Worm (Caenorhabditis elegans) whole organism, young adult: ENCODE measurements around the gene evl-18.

Source experiments
- C06A6.2 ChIP-seq: fragments of 200-800 bp; sonication (Bioruptor generic); conservative IDR thresholded peaks from 2 replicates; pipeline ENCODE4 v1.3.6; 2022; ENCODE audit warnings: missing genetic modification characterization, missing compliant biosample characterization
- C17E4.6 ChIP-seq: fragments of 200-800 bp; sonication (Bioruptor generic); IDR thresholded peaks from 2 replicates; pipeline ENCODE4 v1.3.6; 2022; ENCODE audit warnings: missing genetic modification reagents, missing genetic modification characterization, missing compliant biosample characterization
- F52B5.7 ChIP-seq: sonication (generic microtip); optimal IDR thresholded peaks from 2 replicates; lab custom pipeline; 2016; ENCODE audit warnings: mild to moderate bottlenecking, missing genetic modification characterization, missing compliant biosample characterization
- F55B11.4 ChIP-seq: sonication (generic microtip); optimal IDR thresholded peaks from 2 replicates; lab custom pipeline; 2016; ENCODE audit warnings: missing compliant biosample characterization, missing genetic modification characterization, borderline replicate concordance; ENCODE audit not compliant: insufficient read depth
- ama-1 ChIP-seq, 3 experiments: fragments of 150-350 bp in 1 of 3; sonication (generic microtip) in 2 of 3; optimal IDR thresholded peaks; 2 replicates each; lab custom pipeline; 2014 to 2018; ENCODE audit warnings: missing biosample characterization in 2 of 3, missing genetic modification characterization in 2 of 3, missing genetic modification reagents in 2 of 3
- aptf-3 ChIP-seq: fragments of 200-800 bp; sonication (Bioruptor generic); IDR thresholded peaks from 2 replicates; pipeline ENCODE4 v1.3.6; 2022; ENCODE audit warnings: missing genetic modification characterization, missing compliant biosample characterization
- ceh-91 ChIP-seq: fragments of 200-800 bp; sonication (Bioruptor generic); IDR thresholded peaks from 2 replicates; pipeline ENCODE4 v1.3.6; 2022; ENCODE audit warnings: missing genetic modification reagents, missing genetic modification characterization, missing compliant biosample characterization
- efl-1 ChIP-seq: fragments of 150-350 bp; optimal IDR thresholded peaks from 2 replicates; lab custom pipeline; 2014; ENCODE audit warnings: missing biosample characterization, missing genetic modification reagents, missing genetic modification characterization
- egl-44 ChIP-seq: fragments of 200-800 bp; sonication (Bioruptor generic); IDR thresholded peaks from 2 replicates; pipeline ENCODE4 v1.3.6; 2022; ENCODE audit warnings: missing genetic modification reagents, missing genetic modification characterization, missing compliant biosample characterization
- hlh-12 ChIP-seq: sonication (generic microtip); optimal IDR thresholded peaks from 2 replicates; lab custom pipeline; 2016; ENCODE audit warnings: missing genetic modification characterization, missing compliant biosample characterization
- lsl-1 ChIP-seq: fragments of 200-800 bp; sonication (Bioruptor generic); optimal IDR thresholded peaks from 2 replicates; lab custom pipeline; 2018; ENCODE audit warnings: mild to moderate bottlenecking, missing genetic modification characterization, moderate library complexity, missing compliant biosample characterization
- nhr-90 ChIP-seq: sonication (generic microtip); optimal IDR thresholded peaks from 2 replicates; lab custom pipeline; 2016; ENCODE audit warnings: missing genotype, mild to moderate bottlenecking, missing genetic modification characterization, missing compliant biosample characterization
- pha-4 ChIP-seq: fragments of 150-350 bp; sonication (generic microtip); optimal IDR thresholded peaks from 2 replicates; lab custom pipeline; 2014; ENCODE audit warnings: missing biosample characterization, missing genetic modification reagents, missing genetic modification characterization
- repo-1 ChIP-seq: sonication (generic microtip); optimal IDR thresholded peaks from 2 replicates; lab custom pipeline; 2017; ENCODE audit warnings: mild to moderate bottlenecking, missing genetic modification characterization, missing compliant biosample characterization

- TF ChIP-seq F52B5.7 (tag; lab: Kevin White, UChicago), result no peak
- no peak for TF ChIP-seq repo-1 (tag; lab: Kevin White, UChicago)
- TF ChIP-seq egl-44 (GFP tag; lab: Robert Waterston, UW), result no peak
- no peak for TF ChIP-seq pha-4
- no peak for TF ChIP-seq hlh-12 (tag; lab: Kevin White, UChicago)
- no peak for TF ChIP-seq F55B11.4
- no peak for TF ChIP-seq ama-1 (optimal IDR thresholded peaks at IDR 0.05; lab: Kevin White, UChicago)
- no peak for TF ChIP-seq ama-1 (GFP tag; optimal IDR thresholded peaks at IDR 0.05; lab: Kevin White, UChicago)
- no peak for TF ChIP-seq nhr-90 (tag; lab: Kevin White, UChicago)
- TF ChIP-seq efl-1 (GFP tag; lab: Kevin White, UChicago), result no peak
- no peak for TF ChIP-seq aptf-3
- no peak for TF ChIP-seq lsl-1
- no peak for TF ChIP-seq ceh-91 (GFP tag; lab: Robert Waterston, UW)
- no peak for TF ChIP-seq C17E4.6 (GFP tag; lab: Robert Waterston, UW)
- TF ChIP-seq C06A6.2 (GFP tag; lab: Robert Waterston, UW), result no peak
These were observed 29.7 kb upstream of the evl-18 start for ce11 chrIII:3764584-3764983.
